Worm (Caenorhabditis elegans) whole organism, late embryonic: Measurements from ENCODE around the gene lgc-23.

Source experiments
- K02D7.2 ChIP-seq: sonication (generic microtip); optimal IDR thresholded peaks from 2 replicates; lab custom pipeline; 2017; ENCODE audit warnings: mild to moderate bottlenecking, missing genetic modification characterization, missing compliant biosample characterization
- ama-1 ChIP-seq: fragments of 150-350 bp; optimal IDR thresholded peaks from 2 replicates; lab custom pipeline; 2014
- ceh-48 ChIP-seq: sonication (generic microtip); optimal IDR thresholded peaks from 2 replicates; lab custom pipeline; 2016; ENCODE audit warnings: missing genetic modification characterization, inconsistent platforms, missing compliant biosample characterization
- elt-2 ChIP-seq: sonication (generic microtip); optimal IDR thresholded peaks from 2 replicates; lab custom pipeline; 2016; ENCODE audit warnings: missing genetic modification reagents, missing genetic modification characterization, missing compliant biosample characterization
- nfya-1 ChIP-seq: sonication (generic microtip); optimal IDR thresholded peaks from 2 replicates; lab custom pipeline; 2017; ENCODE audit warnings: missing genetic modification characterization, mild to moderate bottlenecking, missing compliant biosample characterization, antibody characterized with exemption, moderate library complexity

- TF ChIP-seq ceh-48 (tag; lab: Kevin White, UChicago) = no peak
- no peak for TF ChIP-seq elt-2 (tag; lab: Kevin White, UChicago)
- no peak for TF ChIP-seq nfya-1
- no peak for TF ChIP-seq ama-1
- no peak for TF ChIP-seq K02D7.2
Observed at ce11 chrX:12037978-12038377, 27.0 kb upstream of the lgc-23 start.
